Worm (Caenorhabditis elegans) whole organism, early embryonic: ENCODE results near the gene plg-1.

Source experiments
- B0310.2 ChIP-seq: sonication (generic microtip); optimal IDR thresholded peaks from 2 replicates; lab custom pipeline; 2016; ENCODE audit warnings: mild to moderate bottlenecking, missing genetic modification characterization, missing compliant biosample characterization
- F13C5.2 ChIP-seq: sonication (generic microtip); optimal IDR thresholded peaks from 2 replicates; lab custom pipeline; 2017; ENCODE audit warnings: mild to moderate bottlenecking, missing genetic modification characterization, inconsistent platforms, missing compliant biosample characterization
- aly-1 ChIP-seq: sonication (generic microtip); optimal IDR thresholded peaks from 2 replicates; lab custom pipeline; 2016; ENCODE audit warnings: missing genetic modification characterization, missing compliant biosample characterization
- ama-1 ChIP-seq: fragments of 150-350 bp; optimal IDR thresholded peaks from 2 replicates; lab custom pipeline; 2014
- ceh-13 ChIP-seq: fragments of 200-800 bp; sonication (Bioruptor generic); optimal IDR thresholded peaks from 2 replicates; lab custom pipeline; 2018; ENCODE audit warnings: mild to moderate bottlenecking, missing genetic modification characterization, missing compliant biosample characterization
- ceh-36 ChIP-seq: sonication (generic microtip); optimal IDR thresholded peaks from 2 replicates; lab custom pipeline; 2016; ENCODE audit warnings: missing genetic modification characterization, inconsistent platforms, missing compliant biosample characterization
- ets-7 ChIP-seq: sonication (generic microtip); optimal IDR thresholded peaks from 2 replicates; lab custom pipeline; 2016; ENCODE audit warnings: missing genotype, missing genetic modification characterization, missing compliant biosample characterization
- flt-1 ChIP-seq: fragments of 200-800 bp; sonication (Bioruptor generic); IDR thresholded peaks from 2 replicates; pipeline ENCODE4 v1.3.6; 2022; ENCODE audit warnings: missing genetic modification characterization, missing compliant biosample characterization
- hmbx-1 ChIP-seq: sonication (generic microtip); optimal IDR thresholded peaks from 2 replicates; lab custom pipeline; 2016; ENCODE audit warnings: mild to moderate bottlenecking, missing genetic modification characterization, missing compliant biosample characterization
- hmg-4 ChIP-seq: fragments of 200-800 bp; sonication (Bioruptor generic); optimal IDR thresholded peaks from 2 replicates; lab custom pipeline; 2018; ENCODE audit warnings: mild to moderate bottlenecking, missing genetic modification characterization, missing compliant biosample characterization
- hnd-1 ChIP-seq: sonication (generic microtip); optimal IDR thresholded peaks from 2 replicates; lab custom pipeline; 2016; ENCODE audit warnings: missing genetic modification characterization, missing compliant biosample characterization
- pes-1 ChIP-seq: fragments of 200-800 bp; sonication (Bioruptor generic); IDR thresholded peaks from 2 replicates; pipeline ENCODE4 v1.3.6; 2022; ENCODE audit warnings: missing genetic modification reagents, missing genetic modification characterization, missing compliant biosample characterization
- scrt-1 ChIP-seq: fragments of 200-800 bp; sonication (Bioruptor generic); IDR thresholded peaks from 2 replicates; pipeline ENCODE4 v1.3.6; 2022; ENCODE audit warnings: missing genetic modification characterization, missing compliant biosample characterization
- sea-1 ChIP-seq: fragments of 200-800 bp; sonication (Bioruptor generic); conservative IDR thresholded peaks from 2 replicates; pipeline ENCODE4 v1.3.6; 2022; ENCODE audit warnings: missing genetic modification characterization, missing compliant biosample characterization
- tbx-11 ChIP-seq: fragments of 200-800 bp; sonication (Bioruptor generic); IDR thresholded peaks from 2 replicates; pipeline ENCODE4 v1.3.6; 2022; ENCODE audit warnings: missing genetic modification characterization, missing compliant biosample characterization
- tbx-37 ChIP-seq: fragments of 200-800 bp; sonication (Bioruptor generic); conservative IDR thresholded peaks from 2 replicates; pipeline ENCODE4 v1.3.6; 2022; ENCODE audit warnings: missing genetic modification reagents, missing genetic modification characterization, missing compliant biosample characterization
- tra-4 ChIP-seq: sonication (generic microtip); optimal IDR thresholded peaks from 2 replicates; lab custom pipeline; 2017; ENCODE audit warnings: missing genetic modification characterization, missing compliant biosample characterization

Gene plg-1

DNA sequence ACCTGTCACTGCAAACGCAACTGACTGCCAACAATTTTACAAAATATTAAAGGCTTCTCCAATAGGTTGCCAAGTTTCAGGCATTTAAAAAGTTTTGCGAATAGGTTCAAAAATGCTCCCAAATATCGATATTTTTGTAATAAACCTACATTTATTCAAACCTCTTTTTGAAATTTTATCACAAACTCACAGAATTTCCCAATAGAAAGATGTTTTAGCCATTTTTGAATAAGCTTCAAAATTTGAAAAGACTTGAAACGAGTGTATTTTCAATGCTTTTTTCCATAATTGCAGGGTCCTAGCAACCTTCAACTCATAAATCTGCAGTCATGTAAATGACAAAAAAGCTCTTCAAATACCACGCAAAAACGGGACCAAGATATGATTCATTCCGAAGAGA lies 30.3 kb downstream of the plg-1 start:
- TF ChIP-seq F13C5.2 (tag; lab: Kevin White, UChicago) (no peak), hnd-1 (tag; lab: Kevin White, UChicago) (no peak), hmbx-1 (tag; lab: Kevin White, UChicago) (no peak), flt-1 (no peak), hmg-4 (GFP tag; lab: Kevin White, UChicago) (no peak), ets-7 (tag; lab: Kevin White, UChicago) (no peak), tbx-37 (GFP tag; lab: Robert Waterston, UW) (no peak), ama-1 (lab: Kevin White, UChicago) (no peak), sea-1 (no peak), ceh-36 (tag; lab: Kevin White, UChicago) (no peak)

DNA sequence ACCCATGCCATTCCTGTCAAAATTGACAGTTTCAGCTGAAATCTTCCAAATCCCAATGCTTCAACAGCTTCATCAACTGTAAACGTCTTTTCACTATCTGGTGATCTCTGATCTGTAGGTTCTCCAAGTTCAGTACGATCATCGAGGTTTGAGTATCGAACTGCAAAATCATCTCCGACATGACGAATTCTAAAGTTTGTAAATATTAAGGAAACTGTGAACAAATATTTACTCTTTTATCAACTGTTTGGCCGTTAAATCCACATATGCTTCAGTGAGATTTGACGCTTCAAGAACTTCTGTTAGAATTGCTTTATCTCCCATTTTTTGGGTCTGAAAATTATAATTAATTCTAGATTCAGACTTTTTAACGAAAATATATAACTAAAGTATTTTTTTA lies 33.1 kb downstream of the plg-1 start, which contains the start of gene svop-1:
Gene svop-1, minus strand, starts transcription at position 339 of the 400 bp plus-strand sequence.
- TF ChIP-seq ceh-13 (GFP tag; lab: Kevin White, UChicago) (no peak), sea-1 (no peak), tra-4 (no peak), aly-1 (no peak), B0310.2 (tag; lab: Kevin White, UChicago) (no peak), pes-1 (GFP tag; lab: Robert Waterston, UW) (no peak), tbx-37 (GFP tag; lab: Robert Waterston, UW) (no peak), hmbx-1 (tag; lab: Kevin White, UChicago) (no peak), hmg-4 (GFP tag; lab: Kevin White, UChicago) (no peak), scrt-1 (GFP tag; lab: Robert Waterston, UW) (no peak), ama-1 (lab: Kevin White, UChicago) (no peak), hnd-1 (tag; lab: Kevin White, UChicago) (no peak)

DNA sequence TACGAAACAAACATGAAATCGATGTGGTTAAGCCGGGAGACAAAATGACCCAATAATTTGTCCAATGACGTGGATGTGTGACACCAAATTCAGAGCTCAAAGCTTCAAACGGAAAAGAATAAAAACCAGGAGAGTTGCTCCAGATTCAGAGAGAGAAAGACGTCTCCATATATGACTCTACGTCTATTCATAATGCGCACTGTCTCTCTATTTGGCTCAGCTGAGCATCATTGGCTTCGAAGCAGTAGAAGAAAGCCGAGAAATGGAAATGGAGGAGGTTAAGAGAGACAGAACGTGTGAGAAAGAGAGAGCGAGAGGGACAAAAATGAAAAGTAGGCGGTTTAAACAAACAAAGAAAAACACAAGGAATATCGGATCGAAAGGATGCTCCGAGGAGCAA lies 34.2 kb downstream of the plg-1 start:
- no peak for TF ChIP-seq ceh-36 (tag; lab: Kevin White, UChicago)
- TF ChIP-seq scrt-1 (GFP tag; lab: Robert Waterston, UW): no peak
- TF ChIP-seq sea-1: no peak
- TF ChIP-seq aly-1: no peak
- no peak for TF ChIP-seq tra-4
- TF ChIP-seq hmg-4 (GFP tag; lab: Kevin White, UChicago): no peak
- no peak for TF ChIP-seq ets-7 (tag; lab: Kevin White, UChicago)

DNA sequence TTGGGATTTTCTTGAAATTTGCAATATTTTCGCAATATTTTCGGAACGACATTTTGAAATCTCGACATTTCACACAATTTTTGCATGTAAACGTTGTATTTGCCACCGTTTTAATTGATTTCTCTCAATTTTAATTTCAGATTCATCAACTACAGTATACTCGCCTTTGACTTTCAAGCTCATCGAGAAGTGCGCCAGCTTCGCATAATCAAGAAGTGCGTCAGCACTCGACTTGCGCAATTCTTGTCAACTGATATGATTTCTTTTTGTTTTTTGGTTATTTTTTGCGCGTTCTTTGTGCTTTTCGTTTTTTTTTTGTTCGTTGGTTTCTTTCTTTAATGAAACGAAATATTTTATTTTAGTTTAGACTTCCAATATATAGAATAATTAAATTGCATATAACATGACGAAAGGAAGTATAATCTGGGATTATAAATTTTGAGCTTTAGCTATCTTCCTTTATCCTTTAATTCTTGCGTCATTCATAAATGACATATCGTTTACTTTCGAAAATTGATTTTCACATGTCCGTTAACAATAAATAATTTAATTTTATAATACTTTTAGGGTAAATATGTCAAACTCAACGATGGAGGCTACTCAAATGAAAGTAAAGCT lies 35.2 kb downstream of the plg-1 start, which contains the start of gene famh-136:
Gene famh-136, plus strand, starts transcription at position 568 of the 618 bp plus-strand sequence.
- TF ChIP-seq hmg-4 (GFP tag; lab: Kevin White, UChicago) (no peak), aly-1 (no peak), tbx-11 (GFP tag; lab: Robert Waterston, UW) (0 out of 2 replicates have a peak, but pooled peaks have one; percentile 12), ama-1 (lab: Kevin White, UChicago) (no peak), scrt-1 (GFP tag; lab: Robert Waterston, UW) (peak; percentile 57; the same call in 1 of the 2 replicates), ceh-13 (GFP tag; lab: Kevin White, UChicago) (no peak), F13C5.2 (tag; lab: Kevin White, UChicago) (peak; percentile 79), tra-4 (no peak), ceh-36 (tag; lab: Kevin White, UChicago) (peak; percentile 12), pes-1 (GFP tag; lab: Robert Waterston, UW) (peak; percentile 67), flt-1 (0 out of 2 replicates have a peak, but pooled peaks have one; percentile 33)

DNA sequence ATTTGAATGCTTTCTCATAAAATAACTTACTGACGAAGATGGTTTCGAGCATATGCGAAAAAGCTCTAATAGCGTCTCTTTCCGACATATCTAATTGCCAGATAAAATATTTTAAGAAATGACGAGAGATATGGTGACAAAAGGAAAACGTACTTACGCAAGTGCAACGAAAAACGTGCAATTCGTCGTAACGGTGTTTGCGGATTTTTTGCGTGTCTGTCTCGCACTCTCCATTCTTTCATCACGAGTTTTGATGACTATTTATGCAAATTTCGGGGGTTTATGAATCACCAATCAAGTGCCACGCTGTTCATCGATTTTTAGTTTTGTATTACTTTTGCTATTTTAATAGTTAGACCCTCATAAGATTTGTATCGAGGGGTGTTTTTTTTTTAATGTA lies 36.9 kb downstream of the plg-1 start, which contains the start of gene ZK637.14:
Gene ZK637.14, minus strand, starts transcription at position 201 of the 400 bp plus-strand sequence.
- TF ChIP-seq ceh-13 (GFP tag; lab: Kevin White, UChicago): no peak
- no peak for TF ChIP-seq sea-1
- no peak for TF ChIP-seq pes-1 (GFP tag; lab: Robert Waterston, UW)
- peak; percentile 39 for TF ChIP-seq F13C5.2 (tag; lab: Kevin White, UChicago)
- TF ChIP-seq scrt-1 (GFP tag; lab: Robert Waterston, UW): no peak
- no peak for TF ChIP-seq hmg-4 (GFP tag; lab: Kevin White, UChicago)

DNA sequence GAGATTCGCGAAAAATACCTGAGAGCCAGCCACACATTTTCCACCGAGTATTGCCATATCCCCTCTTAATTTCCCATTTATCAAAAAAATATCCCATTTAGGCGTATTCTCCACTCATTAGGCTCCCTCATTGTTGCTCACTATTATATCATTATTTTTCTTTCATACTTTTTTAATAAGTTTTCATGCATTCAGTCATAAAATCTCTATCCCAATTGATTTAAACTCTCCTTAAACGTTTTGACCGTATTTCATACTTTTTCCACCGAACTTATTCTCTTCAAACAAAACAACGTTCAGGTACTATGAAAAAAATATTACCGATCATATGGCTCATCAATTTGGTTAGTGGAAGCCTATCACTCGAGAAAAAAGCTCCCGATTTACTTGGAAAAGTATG lies 37.9 kb downstream of the plg-1 start, which contains the start of gene lnkn-1:
Gene lnkn-1, plus strand, starts transcription at position 301 of the 400 bp plus-strand sequence.
- no peak for TF ChIP-seq ceh-13 (GFP tag; lab: Kevin White, UChicago)
- no peak for TF ChIP-seq tbx-37 (GFP tag; lab: Robert Waterston, UW)
- no peak for TF ChIP-seq aly-1
- no peak for TF ChIP-seq tra-4
- no peak for TF ChIP-seq ets-7 (tag; lab: Kevin White, UChicago)
- TF ChIP-seq sea-1: no peak
- no peak for TF ChIP-seq ceh-36 (tag; lab: Kevin White, UChicago)
- no peak for TF ChIP-seq F13C5.2 (tag; lab: Kevin White, UChicago)
- no peak for TF ChIP-seq hnd-1 (tag; lab: Kevin White, UChicago)
- TF ChIP-seq tbx-11 (GFP tag; lab: Robert Waterston, UW): no peak

DNA sequence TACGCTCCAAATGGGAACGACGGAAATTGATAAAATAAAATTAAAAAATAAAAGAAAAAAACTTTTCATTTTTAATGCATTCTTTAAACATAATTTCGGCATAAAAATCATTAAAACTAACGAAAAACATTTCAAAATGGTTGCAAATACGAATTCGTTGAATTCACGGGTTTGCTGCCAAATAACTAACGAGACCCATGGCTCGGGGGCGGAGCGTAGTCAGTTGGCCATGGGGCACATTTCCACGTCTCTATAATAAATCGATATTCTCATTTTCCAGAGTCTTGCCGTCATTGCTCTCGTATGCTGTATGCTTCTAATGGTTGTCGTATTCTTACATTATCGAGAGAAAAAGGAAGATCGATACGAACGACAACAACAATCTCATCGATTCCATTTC lies 41.4 kb downstream of the plg-1 start, which contains the start of gene ZK637.4:
Gene ZK637.4, plus strand, starts transcription at position 301 of the 400 bp plus-strand sequence.
- TF ChIP-seq ceh-36 (tag; lab: Kevin White, UChicago) (no peak), tra-4 (no peak), B0310.2 (tag; lab: Kevin White, UChicago) (no peak), hmbx-1 (tag; lab: Kevin White, UChicago) (no peak), hnd-1 (tag; lab: Kevin White, UChicago) (no peak), aly-1 (no peak), F13C5.2 (tag; lab: Kevin White, UChicago) (no peak), ets-7 (tag; lab: Kevin White, UChicago) (no peak), pes-1 (GFP tag; lab: Robert Waterston, UW) (no peak), sea-1 (no peak), scrt-1 (GFP tag; lab: Robert Waterston, UW) (no peak), tbx-37 (GFP tag; lab: Robert Waterston, UW) (no peak), ama-1 (lab: Kevin White, UChicago) (no peak)
